Fruit fly (Drosophila melanogaster) whole organism, embryonic: ENCODE measurements around the gene Fur2.

Experiments
- Abd-B ChIP-seq: fragments of 200-800 bp; sonication (Bioruptor generic); optimal IDR thresholded peaks from 2 replicates; lab custom pipeline; 2018; ENCODE audit warnings: missing biosample characterization, mild to moderate bottlenecking, missing genetic modification characterization, moderate library complexity
- B-H2 ChIP-seq: fragments of 200-800 bp; sonication (Bioruptor generic); optimal IDR thresholded peaks from 2 replicates; lab custom pipeline; 2018; ENCODE audit warnings: missing biosample characterization, mild to moderate bottlenecking, missing genetic modification characterization
- BtbVII ChIP-seq: fragments of 200-800 bp; sonication (Bioruptor generic); optimal IDR thresholded peaks from 3 replicates; lab custom pipeline; 2017; ENCODE audit warnings: missing biosample characterization, mild to moderate bottlenecking, missing genetic modification characterization
- C15 ChIP-seq: fragments of 200-800 bp; sonication (Bioruptor generic); IDR thresholded peaks from 3 replicates; pipeline ENCODE4 v1.3.6; 2022; ENCODE audit warnings: missing biosample characterization, missing genetic modification characterization
- CG10209 ChIP-seq: fragments of 200-800 bp; sonication (Bioruptor generic); optimal IDR thresholded peaks from 3 replicates; lab custom pipeline; 2017; ENCODE audit warnings: missing biosample characterization, mild to moderate bottlenecking, missing genetic modification characterization, missing genetic modification reagents
- CG11456 ChIP-seq: fragments of 200-800 bp; sonication (Bioruptor generic); IDR thresholded peaks from 3 replicates; pipeline ENCODE4 v1.3.6; 2022; ENCODE audit warnings: missing biosample characterization, missing genetic modification characterization
- CG12391 ChIP-seq: fragments of 200-800 bp; sonication (Bioruptor generic); optimal IDR thresholded peaks from 3 replicates; lab custom pipeline; 2018; ENCODE audit warnings: missing biosample characterization, mild to moderate bottlenecking, missing genetic modification characterization, moderate library complexity
- CG13123 ChIP-seq: fragments of 200-800 bp; sonication (Bioruptor generic); optimal IDR thresholded peaks from 2 replicates; lab custom pipeline; 2016; ENCODE audit warnings: missing biosample characterization, missing genetic modification characterization
- CG13287 ChIP-seq: fragments of 200-800 bp; sonication (Bioruptor generic); IDR thresholded peaks from 2 replicates; pipeline ENCODE4 v1.3.6; 2022; ENCODE audit warnings: missing biosample characterization, missing genetic modification characterization; ENCODE audit not compliant: partially characterized antibody
- CG13624 ChIP-seq: fragments of 200-800 bp; sonication (Bioruptor generic); optimal IDR thresholded peaks from 2 replicates; lab custom pipeline; 2016; ENCODE audit warnings: missing biosample characterization, missing genetic modification characterization
- CG14441 ChIP-seq: fragments of 200-800 bp; sonication (Bioruptor generic); IDR thresholded peaks from 2 replicates; pipeline ENCODE4 v1.3.6; 2022; ENCODE audit warnings: missing biosample characterization, missing genetic modification characterization
- CG14710 ChIP-seq: fragments of 200-800 bp; sonication (Bioruptor generic); optimal IDR thresholded peaks from 3 replicates; lab custom pipeline; 2019; ENCODE audit warnings: missing biosample characterization, mild to moderate bottlenecking, missing genetic modification characterization, moderate library complexity
- CG17361 ChIP-seq: fragments of 200-800 bp; sonication (Bioruptor generic); IDR thresholded peaks from 3 replicates; pipeline ENCODE4 v1.3.6; 2022; ENCODE audit warnings: missing biosample characterization, missing genetic modification characterization
- CG18476 ChIP-seq: fragments of 200-800 bp; sonication (Bioruptor generic); optimal IDR thresholded peaks from 2 replicates; lab custom pipeline; 2016; ENCODE audit warnings: missing biosample characterization, mild to moderate bottlenecking, missing genetic modification characterization
- CG30403 ChIP-seq: fragments of 200-800 bp; sonication (Bioruptor generic); optimal IDR thresholded peaks from 3 replicates; lab custom pipeline; 2016; ENCODE audit warnings: missing biosample characterization, missing genetic modification characterization
- CG3065 ChIP-seq: fragments of 200-800 bp; sonication (Bioruptor generic); optimal IDR thresholded peaks from 2 replicates; lab custom pipeline; 2016; ENCODE audit warnings: missing biosample characterization, missing genetic modification characterization
- CG34422 ChIP-seq: fragments of 200-800 bp; sonication (Bioruptor generic); IDR thresholded peaks from 3 replicates; pipeline ENCODE4 v1.3.6; 2022; ENCODE audit warnings: missing biosample characterization, missing genetic modification characterization
- CG4424 ChIP-seq: fragments of 200-800 bp; sonication (Bioruptor generic); optimal IDR thresholded peaks from 3 replicates; lab custom pipeline; 2016; ENCODE audit warnings: missing biosample characterization, missing genetic modification characterization
- CG4820 ChIP-seq: fragments of 200-800 bp; sonication (Bioruptor generic); optimal IDR thresholded peaks from 3 replicates; lab custom pipeline; 2016; ENCODE audit warnings: missing biosample characterization, missing genetic modification characterization
- CG6683 ChIP-seq: fragments of 200-800 bp; sonication (Bioruptor generic); optimal IDR thresholded peaks from 2 replicates; lab custom pipeline; 2017; ENCODE audit warnings: missing biosample characterization, mild to moderate bottlenecking, missing genetic modification characterization, missing genetic modification reagents
- CG7271 ChIP-seq: fragments of 200-800 bp; sonication (Bioruptor generic); optimal IDR thresholded peaks from 2 replicates; lab custom pipeline; 2018; ENCODE audit warnings: missing biosample characterization, mild to moderate bottlenecking, missing genetic modification characterization, moderate library complexity
- CG7357 ChIP-seq: fragments of 200-800 bp; sonication (Bioruptor generic); IDR thresholded peaks from 3 replicates; pipeline ENCODE4 v1.3.6; 2022; ENCODE audit warnings: missing biosample characterization, missing genetic modification characterization
- CG7786 ChIP-seq: fragments of 200-800 bp; sonication (Bioruptor generic); optimal IDR thresholded peaks from 2 replicates; lab custom pipeline; 2016; ENCODE audit warnings: missing biosample characterization, missing genetic modification characterization
- CG9727 ChIP-seq: fragments of 200-800 bp; sonication (Bioruptor generic); optimal IDR thresholded peaks from 3 replicates; lab custom pipeline; 2017; ENCODE audit warnings: missing biosample characterization, mild to moderate bottlenecking, missing genetic modification characterization
- Dip3 ChIP-seq: fragments of 200-800 bp; sonication (Bioruptor generic); optimal IDR thresholded peaks from 3 replicates; lab custom pipeline; 2016; ENCODE audit warnings: missing biosample characterization, missing genetic modification characterization
- Elba2 ChIP-seq: fragments of 200-800 bp; sonication (Bioruptor generic); optimal IDR thresholded peaks from 3 replicates; lab custom pipeline; 2016; ENCODE audit warnings: missing biosample characterization, missing genetic modification characterization
- Ets65A ChIP-seq: fragments of 200-800 bp; sonication (Bioruptor generic); peaks from one replicate; lab custom pipeline; 2016; ENCODE audit warnings: missing biosample characterization, missing genetic modification characterization
- Gsc ChIP-seq: fragments of 200-800 bp; sonication (Bioruptor generic); IDR thresholded peaks from 2 replicates; pipeline ENCODE4 v1.3.6; 2022; ENCODE audit warnings: missing biosample characterization, missing genetic modification characterization
- HHEX ChIP-seq: fragments of 200-800 bp; sonication (Bioruptor generic); optimal IDR thresholded peaks from 3 replicates; lab custom pipeline; 2017; ENCODE audit warnings: missing biosample characterization, mild to moderate bottlenecking, missing genetic modification characterization, missing genetic modification reagents
- HLH3B ChIP-seq: fragments of 200-800 bp; sonication (Bioruptor generic); IDR thresholded peaks from 2 replicates; pipeline ENCODE4 v1.3.6; 2022; ENCODE audit warnings: missing biosample characterization, missing genetic modification characterization
- Hr39 ChIP-seq: fragments of >200 bp; optimal IDR thresholded peaks from 2 replicates; lab custom pipeline; 2017
- MBD-R2 ChIP-seq: fragments of 200-800 bp; sonication (Bioruptor generic); IDR thresholded peaks from 2 replicates; pipeline ENCODE4 v1.3.6; 2022; ENCODE audit warnings: missing biosample characterization, missing genetic modification characterization
- Nf-YA ChIP-seq: fragments of 200-800 bp; sonication (Bioruptor generic); IDR thresholded peaks from 2 replicates; pipeline ENCODE4 v1.3.6; 2022; ENCODE audit warnings: missing biosample characterization, missing genetic modification characterization
- Nf-YB ChIP-seq: fragments of 200-800 bp; sonication (Bioruptor generic); optimal IDR thresholded peaks from 3 replicates; lab custom pipeline; 2019; ENCODE audit warnings: missing biosample characterization, mild to moderate bottlenecking, missing genetic modification characterization, moderate library complexity
- Rx ChIP-seq: fragments of 200-800 bp; sonication (Bioruptor generic); IDR thresholded peaks from 2 replicates; pipeline ENCODE4 v1.3.6; 2022; ENCODE audit warnings: missing biosample characterization, missing genetic modification characterization
- Six4 ChIP-seq: fragments of 200-800 bp; sonication (Bioruptor generic); optimal IDR thresholded peaks from 2 replicates; lab custom pipeline; 2016; ENCODE audit warnings: missing biosample characterization, missing genetic modification characterization
- Spps ChIP-seq: fragments of 200-800 bp; sonication (Bioruptor generic); optimal IDR thresholded peaks from 2 replicates; lab custom pipeline; 2018; ENCODE audit warnings: missing biosample characterization, mild to moderate bottlenecking, missing genetic modification characterization
- Vsx1 ChIP-seq: fragments of 200-800 bp; sonication (Bioruptor generic); optimal IDR thresholded peaks from 2 replicates; lab custom pipeline; 2017; ENCODE audit warnings: missing biosample characterization, mild to moderate bottlenecking, missing genetic modification characterization, missing genetic modification reagents
- ac ChIP-seq: fragments of 200-800 bp; sonication (Bioruptor generic); optimal IDR thresholded peaks from 3 replicates; lab custom pipeline; 2017; ENCODE audit warnings: missing biosample characterization, mild to moderate bottlenecking, missing genetic modification characterization
- gce ChIP-seq: fragments of 200-800 bp; sonication (Bioruptor generic); IDR thresholded peaks from 3 replicates; pipeline ENCODE4 v1.3.6; 2022; ENCODE audit warnings: missing biosample characterization, missing genetic modification characterization
- grn ChIP-seq: fragments of 200-800 bp; sonication (Bioruptor generic); optimal IDR thresholded peaks from 3 replicates; lab custom pipeline; 2017; ENCODE audit warnings: missing biosample characterization, missing genetic modification characterization
- hb ChIP-seq: fragments of 200-800 bp; sonication (Bioruptor generic); IDR thresholded peaks from 3 replicates; pipeline ENCODE4 v1.3.6; 2022; ENCODE audit warnings: missing biosample characterization, missing genetic modification characterization; ENCODE audit not compliant: partially characterized antibody
- jing ChIP-seq: fragments of 200-800 bp; sonication (Bioruptor generic); optimal IDR thresholded peaks from 2 replicates; lab custom pipeline; 2018; ENCODE audit warnings: missing biosample characterization, mild to moderate bottlenecking, missing genetic modification characterization
- jumu ChIP-seq: fragments of 200-800 bp; sonication (Bioruptor generic); optimal IDR thresholded peaks from 3 replicates; lab custom pipeline; 2016; ENCODE audit warnings: missing biosample characterization, missing genetic modification characterization
- klu ChIP-seq: fragments of 200-800 bp; sonication (Bioruptor generic); IDR thresholded peaks from 2 replicates; pipeline ENCODE4 v1.3.6; 2022; ENCODE audit warnings: missing biosample characterization, missing genetic modification characterization
- oc ChIP-seq: fragments of 200-800 bp; sonication (Bioruptor generic); optimal IDR thresholded peaks from 2 replicates; lab custom pipeline; 2018; ENCODE audit warnings: missing biosample characterization, mild to moderate bottlenecking, missing genetic modification characterization, moderate library complexity
- stwl ChIP-seq: fragments of 200-800 bp; sonication (Bioruptor generic); optimal IDR thresholded peaks from 3 replicates; lab custom pipeline; 2018; ENCODE audit warnings: missing biosample characterization, mild to moderate bottlenecking, missing genetic modification characterization, moderate library complexity
- vfl ChIP-seq: fragments of 200-800 bp; sonication (Bioruptor generic); optimal IDR thresholded peaks from 2 replicates; lab custom pipeline; 2016; ENCODE audit warnings: missing biosample characterization, missing genetic modification characterization
- vnd ChIP-seq: fragments of 200-800 bp; sonication (Bioruptor generic); IDR thresholded peaks from 3 replicates; pipeline ENCODE4 v1.3.6; 2022; ENCODE audit warnings: missing biosample characterization, missing genetic modification characterization; ENCODE audit not compliant: partially characterized antibody
- zen2 ChIP-seq: fragments of 200-800 bp; sonication (Bioruptor generic); IDR thresholded peaks from 3 replicates; pipeline ENCODE4 v1.3.6; 2022; ENCODE audit warnings: missing biosample characterization, missing genetic modification characterization; ENCODE audit not compliant: partially characterized antibody

Gene Fur2

dm6 chrX:16332615-16333288, 40.1 kb upstream of the Fur2 start (continued):
- TF ChIP-seq CG12391 (tag; lab: Kevin White, UChicago) = peak; percentile 97
- no peak for TF ChIP-seq zen2
- TF ChIP-seq CG13624 (GFP tag; lab: Kevin White, UChicago) = peak; percentile 96
- peak; percentile 46 for TF ChIP-seq stwl (tag; lab: Kevin White, UChicago)
- TF ChIP-seq CG13123 = peak; percentile 88
- TF ChIP-seq Nf-YA (GFP tag; lab: Robert Waterston, UW) = peak; percentile 86
- peak; percentile 85 for TF ChIP-seq CG7357 (GFP tag; lab: Robert Waterston, UW)
- TF ChIP-seq Gsc (GFP tag; lab: Robert Waterston, UW) = no peak
- TF ChIP-seq ac (GFP tag; lab: Kevin White, UChicago) = peak; percentile 88
- no peak for TF ChIP-seq hb (GFP tag; lab: Robert Waterston, UW)
- TF ChIP-seq CG3065 (GFP tag; lab: Kevin White, UChicago) = peak; percentile 90
- peak; percentile 90 for TF ChIP-seq CG4820 (GFP tag; lab: Kevin White, UChicago)
- TF ChIP-seq CG30403 = peak; percentile 96
- TF ChIP-seq Spps = peak; percentile 93
- TF ChIP-seq CG17361 (GFP tag; lab: Robert Waterston, UW) = peak; percentile 98
- peak; percentile 96 for TF ChIP-seq HHEX (GFP tag; lab: Kevin White, UChicago)
- TF ChIP-seq BtbVII (GFP tag; lab: Kevin White, UChicago) = peak; percentile 96
- TF ChIP-seq CG18476 (GFP tag; lab: Kevin White, UChicago) = peak; percentile 96
- TF ChIP-seq CG7271 (tag; lab: Kevin White, UChicago) = peak; percentile 75
- peak; percentile 96 for TF ChIP-seq CG7786
- peak; percentile 86 for TF ChIP-seq Nf-YB (GFP tag; lab: Kevin White, UChicago)
- TF ChIP-seq CG9727 (GFP tag; lab: Kevin White, UChicago) = peak; percentile 98
- TF ChIP-seq C15 (GFP tag; lab: Robert Waterston, UW) = peak; percentile 67; the same call in 1 of the 3 replicates
- TF ChIP-seq jing (GFP tag; lab: Kevin White, UChicago) = peak; percentile 91
- TF ChIP-seq klu (GFP tag; lab: Robert Waterston, UW) = peak; percentile 84
- TF ChIP-seq CG11456 (GFP tag; lab: Robert Waterston, UW) = peak; percentile 87
- peak; percentile 96 for TF ChIP-seq Dip3
- TF ChIP-seq CG6683 (GFP tag; lab: Kevin White, UChicago) = peak; percentile 90
- peak; percentile 73; the same call in 1 of the 3 replicates for TF ChIP-seq gce (GFP tag; lab: Robert Waterston, UW)
- TF ChIP-seq CG10209 = peak; percentile 97
- TF ChIP-seq Abd-B (GFP tag; lab: Kevin White, UChicago) = peak; percentile 93
- TF ChIP-seq CG34422 = peak; percentile 91
- TF ChIP-seq HLH3B (GFP tag; lab: Robert Waterston, UW) = peak; percentile 88
- TF ChIP-seq MBD-R2 (GFP tag; lab: Robert Waterston, UW) = peak; percentile 74; the same call in 1 of the 2 replicates
- peak; percentile 85 for TF ChIP-seq Rx (GFP tag; lab: Robert Waterston, UW)
- TF ChIP-seq oc (tag; lab: Kevin White, UChicago) = peak; percentile 91
- TF ChIP-seq CG13287 (GFP tag; lab: Robert Waterston, UW) = no peak; the same call in 1 of the 2 replicates
- peak; percentile 92 for TF ChIP-seq Six4 (GFP tag; lab: Kevin White, UChicago)
- TF ChIP-seq CG14710 (tag; lab: Kevin White, UChicago) = peak; percentile 96
- peak; percentile 92 for TF ChIP-seq CG14441 (GFP tag; lab: Robert Waterston, UW)
- peak; percentile 95 for TF ChIP-seq jumu (GFP tag; lab: Kevin White, UChicago)
- peak; percentile 88 for TF ChIP-seq Vsx1 (GFP tag; lab: Kevin White, UChicago)
- peak; percentile 93 for TF ChIP-seq vfl (GFP tag; lab: Kevin White, UChicago)
- peak; percentile 91 for TF ChIP-seq grn (GFP tag; lab: Kevin White, UChicago)
- TF ChIP-seq B-H2 (GFP tag; lab: Kevin White, UChicago) = peak; percentile 94
- TF ChIP-seq Elba2 (GFP tag; lab: Kevin White, UChicago) = no peak
- TF ChIP-seq Ets65A (GFP tag; lab: Kevin White, UChicago) = peak; percentile 99
- TF ChIP-seq CG4424 (GFP tag; lab: Kevin White, UChicago) = peak; percentile 93
- no peak for TF ChIP-seq Hr39 (lab: Kevin White, UChicago)
- TF ChIP-seq vnd (GFP tag; lab: Robert Waterston, UW) = no peak
